Fruit fly (Drosophila melanogaster): Measurements from ENCODE around the gene CG7058.
A peak's percentile ranks its signal among the peaks of the same experiment; 100 is the strongest.

Gene CG7058

DNA sequence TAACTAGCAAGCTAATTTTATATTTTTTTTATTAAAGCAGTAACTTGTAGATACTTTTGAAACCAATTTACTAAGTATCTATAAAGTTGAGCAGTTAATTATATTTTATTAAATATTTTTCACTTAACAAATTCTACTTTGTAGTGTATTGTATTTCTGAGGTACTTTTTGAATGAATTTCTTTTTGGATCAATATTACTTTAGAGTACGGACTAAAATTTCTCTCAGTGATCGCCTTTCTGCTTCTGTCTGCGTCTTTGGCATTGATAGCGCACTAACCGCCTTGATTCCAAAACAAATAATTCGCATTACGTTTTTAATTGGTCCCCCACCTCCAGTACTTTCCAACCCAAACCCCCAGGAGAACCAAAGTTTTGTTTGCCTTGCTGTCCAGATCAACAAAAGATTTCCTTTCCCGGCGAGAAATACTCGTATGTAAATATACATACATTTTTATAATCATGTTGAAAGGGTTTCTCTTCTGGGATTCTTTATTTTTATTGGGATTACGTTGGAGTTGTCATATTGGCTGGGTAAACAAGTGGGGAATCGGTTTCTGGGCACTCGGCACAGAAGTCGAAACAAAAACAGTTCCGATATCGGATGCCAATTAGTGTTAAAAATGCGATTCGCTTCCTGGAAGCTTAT, 32.6 kb downstream of the CG7058 start (continued):
- TF ChIP-seq Sox102F (GFP tag; optimal IDR thresholded peaks at IDR 0.05) (peak; percentile 33), pdm3 (GFP tag; optimal IDR thresholded peaks at IDR 0.05) (no peak), Eip78C (GFP tag) (peak; percentile 64), CG31627 (GFP tag; optimal IDR thresholded peaks at IDR 0.05) (no peak), CG10669 (GFP tag; optimal IDR thresholded peaks at IDR 0.05) (peak; percentile 45)

DNA sequence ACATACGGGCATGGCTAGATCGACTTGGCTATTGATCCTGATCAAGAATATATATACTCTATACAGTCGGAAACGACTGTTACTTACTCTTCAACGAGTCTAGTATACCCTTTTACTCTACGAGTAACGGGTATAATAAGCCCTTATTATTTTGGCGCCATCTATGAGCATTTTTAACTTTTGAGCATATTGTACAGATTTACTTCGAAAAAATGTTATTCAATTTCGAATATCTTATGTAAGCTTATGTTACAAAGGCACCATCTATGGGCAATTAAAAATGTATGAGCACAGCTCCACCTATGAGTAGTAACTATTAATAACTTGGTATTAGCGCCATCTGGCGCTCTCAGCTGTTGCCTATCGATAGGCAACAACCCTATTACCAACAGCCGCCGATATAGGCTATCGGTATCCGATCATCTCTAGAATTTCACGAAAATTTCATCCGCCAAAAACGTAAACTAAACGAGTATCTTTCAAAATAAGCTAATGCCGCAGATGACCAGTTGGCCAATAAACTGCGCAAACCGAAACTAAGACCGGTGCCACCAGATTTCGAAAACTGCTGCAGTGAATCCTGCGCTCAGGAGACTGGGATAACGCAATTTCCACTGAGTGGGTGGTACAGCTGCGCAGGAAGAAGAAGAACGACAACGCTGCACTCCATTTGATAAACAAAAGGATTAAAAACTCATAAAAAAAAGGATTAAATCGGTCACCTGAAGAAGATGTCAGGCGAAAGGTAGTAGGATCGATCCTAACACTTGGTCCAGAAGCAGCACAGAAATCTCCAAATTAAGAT, 36.9 kb downstream of the CG7058 start, which contains the start of gene htk:
TSS of gene htk (plus strand) at position 435 of the 805 bp plus-strand sequence.
- no peak for TF ChIP-seq CG16779 (tag; optimal IDR thresholded peaks at IDR 0.05)
- peak; percentile 91 for TF ChIP-seq vri (GFP tag; optimal IDR thresholded peaks at IDR 0.05)
- peak; percentile 38 for TF ChIP-seq Met (GFP tag; optimal IDR thresholded peaks at IDR 0.05)
- peak; percentile 17 for TF ChIP-seq CG1621 (tag; optimal IDR thresholded peaks at IDR 0.05)
- TF ChIP-seq CG34406 (GFP tag; optimal IDR thresholded peaks at IDR 0.05), result no peak
- TF ChIP-seq Hr39 (GFP tag; optimal IDR thresholded peaks at IDR 0.05), result peak; percentile 71
- TF ChIP-seq CG7368 (GFP tag; optimal IDR thresholded peaks at IDR 0.05), result peak; percentile 44
- TF ChIP-seq pdm3 (GFP tag; optimal IDR thresholded peaks at IDR 0.05), result peak; percentile 60
- no peak for TF ChIP-seq CG6163 (GFP tag; IDR thresholded peaks at IDR 0.05)
- peak; percentile 52 for TF ChIP-seq topi (GFP tag; optimal IDR thresholded peaks at IDR 0.05)
- TF ChIP-seq dac (GFP tag; optimal IDR thresholded peaks at IDR 0.05), result no peak
- no peak for TF ChIP-seq CG11294 (GFP tag; IDR thresholded peaks at IDR 0.05)
- peak; percentile 20 for TF ChIP-seq Ets21C (GFP tag; optimal IDR thresholded peaks at IDR 0.05)
- TF ChIP-seq fkh (GFP tag; optimal IDR thresholded peaks at IDR 0.05), result peak; percentile 42
- no peak for TF ChIP-seq CG6808 (GFP tag; optimal IDR thresholded peaks at IDR 0.05)
- TF ChIP-seq lz (GFP tag; optimal IDR thresholded peaks at IDR 0.05), result peak; percentile 73
- TF ChIP-seq Sox14 (GFP tag; optimal IDR thresholded peaks at IDR 0.05), result peak; percentile 40
- TF ChIP-seq svp (GFP tag), result peak; percentile 57
- TF ChIP-seq acj6 (GFP tag; optimal IDR thresholded peaks at IDR 0.05), result peak; percentile 40
- peak; percentile 91 for TF ChIP-seq Eip78C (GFP tag)
- peak; percentile 51 for TF ChIP-seq OdsH (GFP tag; optimal IDR thresholded peaks at IDR 0.05)
- TF ChIP-seq salr (GFP tag; optimal IDR thresholded peaks at IDR 0.05), result peak in 1 of 2 experiments; percentile 49
- peak; percentile 78 for TF ChIP-seq CG31627 (GFP tag; optimal IDR thresholded peaks at IDR 0.05)
- TF ChIP-seq Smox (GFP tag; optimal IDR thresholded peaks at IDR 0.05), result peak; percentile 35
- no peak for TF ChIP-seq fd85E (GFP tag; optimal IDR thresholded peaks at IDR 0.05)
- TF ChIP-seq esn (GFP tag; optimal IDR thresholded peaks at IDR 0.05), result peak; percentile 67
- TF ChIP-seq achi (GFP tag; optimal IDR thresholded peaks at IDR 0.05), result peak; percentile 11
- TF ChIP-seq CG3919 (GFP tag; optimal IDR thresholded peaks at IDR 0.05), result peak; percentile 63
- peak; percentile 26 for TF ChIP-seq CG3032 (tag; optimal IDR thresholded peaks at IDR 0.05)
- TF ChIP-seq Hr38 (GFP tag; optimal IDR thresholded peaks at IDR 0.05), result no peak
- TF ChIP-seq CG10669 (GFP tag; optimal IDR thresholded peaks at IDR 0.05), result peak; percentile 3
- TF ChIP-seq CG6792 (GFP tag; optimal IDR thresholded peaks at IDR 0.05), result peak; percentile 33
- peak; percentile 7 for TF ChIP-seq CG6854 (GFP tag; optimal IDR thresholded peaks at IDR 0.05)
- peak; percentile 79 for TF ChIP-seq cyc (GFP tag; optimal IDR thresholded peaks at IDR 0.05)

DNA sequence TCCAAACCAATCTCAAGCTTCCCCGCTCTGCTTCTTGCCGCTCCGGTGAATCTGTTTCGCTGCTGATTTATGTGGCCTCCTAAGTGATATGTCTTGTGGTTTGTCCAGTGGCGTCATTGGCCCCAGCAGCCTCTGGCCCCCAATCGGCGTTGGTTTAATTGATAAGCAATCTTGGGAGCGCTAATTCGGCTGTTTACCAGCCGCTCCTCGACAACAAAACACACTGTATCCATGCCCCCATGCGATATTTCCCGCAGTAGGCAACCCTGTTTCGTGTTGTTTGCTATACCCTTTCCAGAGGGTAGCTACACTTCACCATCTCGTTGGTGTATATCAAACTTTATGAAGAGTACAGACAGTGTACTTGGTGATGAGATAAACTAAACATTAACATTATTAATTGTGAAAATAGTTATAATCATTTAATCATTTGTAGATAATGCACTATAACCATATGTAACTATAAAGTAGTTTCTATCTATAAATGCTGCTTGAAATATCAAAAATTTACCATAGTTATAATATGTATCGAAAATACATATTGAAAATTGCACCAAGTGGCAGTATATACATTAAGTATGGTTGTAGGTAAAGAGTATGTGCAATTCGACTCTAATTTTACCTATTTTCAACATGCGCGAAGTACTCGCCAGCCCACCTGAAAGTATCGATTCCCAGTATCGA, 42.0 kb downstream of the CG7058 start, which contains the start of gene shop:
TSS of gene shop (minus strand) at position 229 of the 684 bp plus-strand sequence.
- peak; percentile 90 for TF ChIP-seq CG34406 (GFP tag; optimal IDR thresholded peaks at IDR 0.05)
- peak; percentile 88 for TF ChIP-seq achi (GFP tag; optimal IDR thresholded peaks at IDR 0.05)
- peak; percentile 87 for TF ChIP-seq CG31627 (GFP tag; optimal IDR thresholded peaks at IDR 0.05)
- TF ChIP-seq CG3032 (tag; optimal IDR thresholded peaks at IDR 0.05), result peak; percentile 85
- TF ChIP-seq fd85E (GFP tag; optimal IDR thresholded peaks at IDR 0.05), result peak; percentile 66
- peak; percentile 77 for TF ChIP-seq CG11762 (GFP tag; optimal IDR thresholded peaks at IDR 0.05; ENCODE audit: insufficient read depth)
- peak; percentile 82 for TF ChIP-seq Sox102F (GFP tag; optimal IDR thresholded peaks at IDR 0.05)
- peak; percentile 81 for TF ChIP-seq Ets96B (tag; optimal IDR thresholded peaks at IDR 0.05)
- peak; percentile 90 for TF ChIP-seq CG10631 (GFP tag; optimal IDR thresholded peaks at IDR 0.05)
- peak; percentile 72 for TF ChIP-seq vri (GFP tag; optimal IDR thresholded peaks at IDR 0.05)
- peak; percentile 92 for TF ChIP-seq esn (GFP tag; optimal IDR thresholded peaks at IDR 0.05)
- peak; percentile 83 for TF ChIP-seq CG11902 (GFP tag; optimal IDR thresholded peaks at IDR 0.05)
- TF ChIP-seq CG16779 (tag; optimal IDR thresholded peaks at IDR 0.05), result no peak
- peak; percentile 87 for TF ChIP-seq Eip75B (GFP tag; optimal IDR thresholded peaks at IDR 0.05)
- peak; percentile 86 for TF ChIP-seq CG6808 (GFP tag; optimal IDR thresholded peaks at IDR 0.05)
- no peak for TF ChIP-seq Hr38 (GFP tag; optimal IDR thresholded peaks at IDR 0.05)
- peak; percentile 98 for TF ChIP-seq Eip78C (GFP tag)
- peak; percentile 86 for TF ChIP-seq Met (GFP tag; optimal IDR thresholded peaks at IDR 0.05)
- TF ChIP-seq Hr39 (GFP tag; optimal IDR thresholded peaks at IDR 0.05), result peak; percentile 90
- peak; percentile 82 for TF ChIP-seq dsx (GFP tag; optimal IDR thresholded peaks at IDR 0.05; ENCODE audit: poor library complexity, severe bottlenecking)
- peak; percentile 88 for TF ChIP-seq OdsH (GFP tag; optimal IDR thresholded peaks at IDR 0.05)
- peak; percentile 81 for TF ChIP-seq fd59A (GFP tag; optimal IDR thresholded peaks at IDR 0.05)
- TF ChIP-seq pdm3 (GFP tag; optimal IDR thresholded peaks at IDR 0.05), result peak; percentile 90
